Worm (Caenorhabditis elegans): Measurements from ENCODE around the gene str-136.

Gene str-136

ce11 chrV:8247311-8248105, 31.2 kb downstream of the str-136 start (continued):
- TF ChIP-seq nhr-84 (tag; optimal IDR thresholded peaks at IDR 0.05): no peak
- TF ChIP-seq sptf-1 (tag; optimal IDR thresholded peaks at IDR 0.05): no peak
- no peak for TF ChIP-seq fkh-10 (GFP tag; optimal IDR thresholded peaks at IDR 0.05)
- peak; percentile 54 for TF ChIP-seq jun-1 (tag; optimal IDR thresholded peaks at IDR 0.05)
- TF ChIP-seq C34B4.2 (tag; optimal IDR thresholded peaks at IDR 0.05): no peak
- no peak for TF ChIP-seq skn-1 (tag; optimal IDR thresholded peaks at IDR 0.05)
- TF ChIP-seq hlh-17 (GFP tag; optimal IDR thresholded peaks at IDR 0.05; ENCODE audit: borderline replicate concordance): no peak
- peak; percentile 54 for TF ChIP-seq hpl-2 (GFP tag; optimal IDR thresholded peaks at IDR 0.05)
- TF ChIP-seq unc-62 (GFP tag; optimal IDR thresholded peaks at IDR 0.05): no peak
- TF ChIP-seq pag-3 (tag; optimal IDR thresholded peaks at IDR 0.05; ENCODE audit: borderline replicate concordance, insufficient read depth): no peak
- no peak for TF ChIP-seq ceh-88 (GFP tag; IDR thresholded peaks at IDR 0.05)
- no peak for TF ChIP-seq F16B12.6 (tag; optimal IDR thresholded peaks at IDR 0.05)
- no peak for TF ChIP-seq pax-3 (tag; optimal IDR thresholded peaks at IDR 0.05)
- peak; percentile 66 for TF ChIP-seq irx-1 (tag; optimal IDR thresholded peaks at IDR 0.05)
- no peak for TF ChIP-seq lin-15B (tag; optimal IDR thresholded peaks at IDR 0.05)
- TF ChIP-seq unc-130 (tag; optimal IDR thresholded peaks at IDR 0.05): no peak
- TF ChIP-seq pqm-1 (tag; optimal IDR thresholded peaks at IDR 0.05): no peak
- peak in 1 of 2 experiments; percentile 9 for TF ChIP-seq mdl-1 (tag; optimal IDR thresholded peaks at IDR 0.05)
- no peak for TF ChIP-seq blmp-1 (tag; optimal IDR thresholded peaks at IDR 0.05)
- TF ChIP-seq hlh-4 (tag; optimal IDR thresholded peaks at IDR 0.05): no peak
- TF ChIP-seq aly-2 (tag; optimal IDR thresholded peaks at IDR 0.05): peak; percentile 73
- TF ChIP-seq nhr-28 (tag; optimal IDR thresholded peaks at IDR 0.05): no peak
- no peak for TF ChIP-seq egl-27 (tag; optimal IDR thresholded peaks at IDR 0.05)
- peak; percentile 66; the same call in 1 of the 2 replicates for TF ChIP-seq grh-1 (GFP tag; IDR thresholded peaks at IDR 0.05)
- TF ChIP-seq aha-1 (tag; optimal IDR thresholded peaks at IDR 0.05): peak; percentile 24
- peak; percentile 62 for TF ChIP-seq xbp-1 (tag; optimal IDR thresholded peaks at IDR 0.05)
- TF ChIP-seq Y116A8C.19 (tag; optimal IDR thresholded peaks at IDR 0.05; ENCODE audit: borderline replicate concordance): no peak
- no peak for TF ChIP-seq nhr-12 (tag; optimal IDR thresholded peaks at IDR 0.05)
- TF ChIP-seq ces-1 (GFP tag; optimal IDR thresholded peaks at IDR 0.05): no peak
- TF ChIP-seq nhr-19 (GFP tag; conservative IDR thresholded peaks at IDR 0.05): peak; percentile 88
- TF ChIP-seq ztf-11 (tag; optimal IDR thresholded peaks at IDR 0.05): peak in 1 of 2 experiments; percentile 46
- TF ChIP-seq ztf-4 (tag; optimal IDR thresholded peaks at IDR 0.05): peak; percentile 24
- TF ChIP-seq ceh-90 (tag; optimal IDR thresholded peaks at IDR 0.05): no peak
- TF ChIP-seq zag-1 (tag; optimal IDR thresholded peaks at IDR 0.05): no peak
- peak; percentile 84 for TF ChIP-seq nhr-20 (tag; optimal IDR thresholded peaks at IDR 0.05)
- TF ChIP-seq efl-3 (GFP tag; optimal IDR thresholded peaks at IDR 0.05): peak; percentile 36
- peak in 1 of 2 experiments; percentile 62 for TF ChIP-seq lin-35 (GFP tag; optimal IDR thresholded peaks at IDR 0.05)
- peak; percentile 90 for TF ChIP-seq nhr-47 (tag; optimal IDR thresholded peaks at IDR 0.05)
- TF ChIP-seq nhr-90 (tag; optimal IDR thresholded peaks at IDR 0.05; ENCODE audit: poor library complexity): peak; percentile 96
- no peak for TF ChIP-seq ceh-63 (GFP tag; optimal IDR thresholded peaks at IDR 0.05)
- TF ChIP-seq nhr-71 (tag; optimal IDR thresholded peaks at IDR 0.05): peak; percentile 90
- peak; percentile 85 for TF ChIP-seq lin-14 (GFP tag; optimal IDR thresholded peaks at IDR 0.05)

- TF ChIP-seq skn-1 (tag; optimal IDR thresholded peaks at IDR 0.05) (no peak), nhr-85 (tag) (no peak), hlh-4 (tag; optimal IDR thresholded peaks at IDR 0.05) (no peak), nhr-237 (tag; optimal IDR thresholded peaks at IDR 0.05) (no peak)
Measured at ce11 chrV:8245457-8245856, 33.3 kb downstream of the str-136 start, which contains the start of gene C16D9.5. TSS of gene C16D9.5 (minus strand) at chrV:8245557.

All from whole organism, L1 larva.